Fruit fly (Drosophila melanogaster): ENCODE data around the gene PAPLA1.

PAPLA1 gene

dm6 chr2L:8159498-8159897 is at the start of gene PAPLA1, which contains the start of gene Rbsn-5:
Gene PAPLA1, minus strand, starts transcription at chr2L:8159638.
Gene Rbsn-5, plus strand, starts transcription at chr2L:8159832.
- TF ChIP-seq CG1620 (GFP tag; optimal IDR thresholded peaks at IDR 0.05) (peak; percentile 93), cnc (optimal IDR thresholded peaks at IDR 0.05) (no peak), ovo (GFP tag; optimal IDR thresholded peaks at IDR 0.05) (peak; percentile 66), Mnt (GFP tag; optimal IDR thresholded peaks at IDR 0.05) (peak; percentile 92), Clk (GFP tag; optimal IDR thresholded peaks at IDR 0.05) (peak; percentile 80), Crg-1 (GFP tag; optimal IDR thresholded peaks at IDR 0.05) (peak; percentile 92), CG5204 (GFP tag; optimal IDR thresholded peaks at IDR 0.05) (no peak), CG7101 (tag; optimal IDR thresholded peaks at IDR 0.05) (peak; percentile 91), CG14711 (tag; optimal IDR thresholded peaks at IDR 0.05) (peak; percentile 87), CG33017 (tag; optimal IDR thresholded peaks at IDR 0.05) (peak; percentile 89), CG12768 (GFP tag; optimal IDR thresholded peaks at IDR 0.05) (peak; percentile 89), bab1 (GFP tag; optimal IDR thresholded peaks at IDR 0.05) (peak; percentile 95), pad (GFP tag; optimal IDR thresholded peaks at IDR 0.05) (peak; percentile 75), Hr96 (GFP tag; optimal IDR thresholded peaks at IDR 0.05) (peak; percentile 92), toe (GFP tag; optimal IDR thresholded peaks at IDR 0.05) (peak; percentile 96), cic (GFP tag; optimal IDR thresholded peaks at IDR 0.05) (peak; percentile 34), kay (GFP tag; ENCODE audit: borderline replicate concordance) (peak; percentile 96), CG11617 (GFP tag; optimal IDR thresholded peaks at IDR 0.05) (peak; percentile 90), tj (GFP tag; optimal IDR thresholded peaks at IDR 0.05) (peak; percentile 83), CG7045 (GFP tag; optimal IDR thresholded peaks at IDR 0.05) (peak; percentile 90)

- TF ChIP-seq CG14711 (tag; optimal IDR thresholded peaks at IDR 0.05) (no peak), CG33017 (tag; optimal IDR thresholded peaks at IDR 0.05) (no peak), Crg-1 (GFP tag; optimal IDR thresholded peaks at IDR 0.05) (no peak), Mnt (GFP tag; optimal IDR thresholded peaks at IDR 0.05) (no peak), pad (GFP tag; optimal IDR thresholded peaks at IDR 0.05) (no peak), kay (GFP tag; ENCODE audit: borderline replicate concordance) (no peak), bab1 (GFP tag; optimal IDR thresholded peaks at IDR 0.05) (no peak), CG5204 (GFP tag; optimal IDR thresholded peaks at IDR 0.05) (no peak), toe (GFP tag; optimal IDR thresholded peaks at IDR 0.05) (no peak), CG7101 (tag; optimal IDR thresholded peaks at IDR 0.05) (no peak), CG11617 (GFP tag; optimal IDR thresholded peaks at IDR 0.05) (no peak), cnc (optimal IDR thresholded peaks at IDR 0.05) (no peak), tj (GFP tag; optimal IDR thresholded peaks at IDR 0.05) (no peak)
These were observed 46.4 kb upstream of the PAPLA1 start, which contains the start of gene CG8419 for dm6 chr2L:8205871-8206270. Gene CG8419, plus strand, starts transcription at chr2L:8206171.

- TF ChIP-seq CG7045 (GFP tag; optimal IDR thresholded peaks at IDR 0.05) (peak; percentile 99), ovo (GFP tag; optimal IDR thresholded peaks at IDR 0.05) (peak; percentile 83), kay (GFP tag; ENCODE audit: borderline replicate concordance) (peak; percentile 58), CG5204 (GFP tag; optimal IDR thresholded peaks at IDR 0.05) (peak; percentile 84), CG33017 (tag; optimal IDR thresholded peaks at IDR 0.05) (peak; percentile 98), cic (GFP tag; optimal IDR thresholded peaks at IDR 0.05) (peak; percentile 98), Mnt (GFP tag; optimal IDR thresholded peaks at IDR 0.05) (peak; percentile 77), Hr96 (GFP tag; optimal IDR thresholded peaks at IDR 0.05) (peak; percentile 97), CG11617 (GFP tag; optimal IDR thresholded peaks at IDR 0.05) (peak; percentile 96), toe (GFP tag; optimal IDR thresholded peaks at IDR 0.05) (peak; percentile 96), Clk (GFP tag; optimal IDR thresholded peaks at IDR 0.05) (peak; percentile 93), bab1 (GFP tag; optimal IDR thresholded peaks at IDR 0.05) (peak; percentile 100), pad (GFP tag; optimal IDR thresholded peaks at IDR 0.05) (peak; percentile 87), cnc (optimal IDR thresholded peaks at IDR 0.05) (no peak), CG12768 (GFP tag; optimal IDR thresholded peaks at IDR 0.05) (peak; percentile 96), tj (GFP tag; optimal IDR thresholded peaks at IDR 0.05) (peak; percentile 75), Crg-1 (GFP tag; optimal IDR thresholded peaks at IDR 0.05) (peak; percentile 84), CG14711 (tag; optimal IDR thresholded peaks at IDR 0.05) (peak; percentile 92), CG1620 (GFP tag; optimal IDR thresholded peaks at IDR 0.05) (peak; percentile 56), CG7101 (tag; optimal IDR thresholded peaks at IDR 0.05) (peak; percentile 96)
These were observed 45.6 kb upstream of the PAPLA1 start, which contains the start of gene SLC5A11 for dm6 chr2L:8204996-8205567. Gene SLC5A11, minus strand, starts transcription at chr2L:8205132.

dm6 chr2L:8204366-8204765 is 44.9 kb upstream of the PAPLA1 start:
- peak; percentile 60 for TF ChIP-seq CG12768 (GFP tag; optimal IDR thresholded peaks at IDR 0.05)
- TF ChIP-seq CG1620 (GFP tag; optimal IDR thresholded peaks at IDR 0.05): no peak
- no peak for TF ChIP-seq Crg-1 (GFP tag; optimal IDR thresholded peaks at IDR 0.05)

dm6 chr2L:8203748-8204147 is 44.3 kb upstream of the PAPLA1 start:
- TF ChIP-seq CG33017 (tag; optimal IDR thresholded peaks at IDR 0.05): peak; percentile 62
- TF ChIP-seq Hr96 (GFP tag; optimal IDR thresholded peaks at IDR 0.05): no peak

- TF ChIP-seq CG12768 (GFP tag; optimal IDR thresholded peaks at IDR 0.05): peak; percentile 91
- TF ChIP-seq CG1620 (GFP tag; optimal IDR thresholded peaks at IDR 0.05): no peak
- TF ChIP-seq cic (GFP tag; optimal IDR thresholded peaks at IDR 0.05): peak; percentile 97
- TF ChIP-seq CG33017 (tag; optimal IDR thresholded peaks at IDR 0.05): peak; percentile 20
These were observed 43.1 kb upstream of the PAPLA1 start for dm6 chr2L:8202569-8202968.

dm6 chr2L:8198757-8199156 is 39.3 kb upstream of the PAPLA1 start, which contains the start of gene PGAP5:
Gene PGAP5, plus strand, starts transcription at chr2L:8198882.
- TF ChIP-seq cic (GFP tag; optimal IDR thresholded peaks at IDR 0.05): peak; percentile 50
- peak; percentile 5 for TF ChIP-seq CG33017 (tag; optimal IDR thresholded peaks at IDR 0.05)
- no peak for TF ChIP-seq CG7045 (GFP tag; optimal IDR thresholded peaks at IDR 0.05)
- peak; percentile 21 for TF ChIP-seq bab1 (GFP tag; optimal IDR thresholded peaks at IDR 0.05)
- TF ChIP-seq CG5204 (GFP tag; optimal IDR thresholded peaks at IDR 0.05): no peak
- TF ChIP-seq Clk (GFP tag; optimal IDR thresholded peaks at IDR 0.05): no peak
- no peak for TF ChIP-seq cnc (optimal IDR thresholded peaks at IDR 0.05)
- TF ChIP-seq pad (GFP tag; optimal IDR thresholded peaks at IDR 0.05): peak; percentile 51
- TF ChIP-seq CG1620 (GFP tag; optimal IDR thresholded peaks at IDR 0.05): peak; percentile 61
- no peak for TF ChIP-seq ovo (GFP tag; optimal IDR thresholded peaks at IDR 0.05)
- TF ChIP-seq Crg-1 (GFP tag; optimal IDR thresholded peaks at IDR 0.05): peak; percentile 59
- no peak for TF ChIP-seq CG14711 (tag; optimal IDR thresholded peaks at IDR 0.05)
- no peak for TF ChIP-seq tj (GFP tag; optimal IDR thresholded peaks at IDR 0.05)
- peak; percentile 33 for TF ChIP-seq Mnt (GFP tag; optimal IDR thresholded peaks at IDR 0.05)
- TF ChIP-seq CG11617 (GFP tag; optimal IDR thresholded peaks at IDR 0.05): no peak
- peak; percentile 60 for TF ChIP-seq CG7101 (tag; optimal IDR thresholded peaks at IDR 0.05)
- no peak for TF ChIP-seq Hr96 (GFP tag; optimal IDR thresholded peaks at IDR 0.05)
- TF ChIP-seq kay (GFP tag; ENCODE audit: borderline replicate concordance): no peak
- TF ChIP-seq CG12768 (GFP tag; optimal IDR thresholded peaks at IDR 0.05): no peak
- no peak for TF ChIP-seq toe (GFP tag; optimal IDR thresholded peaks at IDR 0.05)
